Fruit fly (Drosophila melanogaster): Measurements from ENCODE around the gene vex.

vex gene

DNA sequence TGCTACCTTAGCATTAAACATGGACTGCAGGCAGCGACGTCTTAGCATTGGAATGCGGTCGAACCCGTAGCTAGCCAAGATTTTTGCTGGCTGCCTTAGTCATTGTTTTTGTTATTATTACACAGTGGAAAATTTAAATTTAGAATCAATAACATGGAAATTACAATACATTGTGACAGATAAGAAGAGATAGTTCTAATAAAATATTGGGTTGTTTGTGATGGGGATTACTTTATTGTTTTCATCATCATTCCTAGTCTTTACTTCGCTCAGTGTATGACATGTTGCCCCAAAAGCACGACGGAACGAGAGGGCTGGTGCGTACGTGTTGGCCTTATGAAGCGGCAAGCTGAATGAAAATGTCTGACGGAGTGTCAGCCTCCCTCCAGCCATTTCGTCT, 103.1 kb downstream of the vex start (continued):
- no peak for TF ChIP-seq pan (optimal IDR thresholded peaks at IDR 0.05)
- peak in 1 of 2 experiments; percentile 91 for TF ChIP-seq pan (GFP tag; optimal IDR thresholded peaks at IDR 0.05 in 1 of 2, IDR thresholded peaks at IDR 0.05 in 1 of 2)
- TF ChIP-seq Opbp (GFP tag; IDR thresholded peaks at IDR 0.05; ENCODE audit: partially characterized antibody), result no peak
- TF ChIP-seq CG7786 (GFP tag; optimal IDR thresholded peaks at IDR 0.05), result peak; percentile 69
- peak; percentile 72 for TF ChIP-seq Abd-B (GFP tag; optimal IDR thresholded peaks at IDR 0.05)
- peak; percentile 64 for TF ChIP-seq Atf-2 (GFP tag; optimal IDR thresholded peaks at IDR 0.05)
- peak; percentile 66 for TF ChIP-seq ewg (GFP tag; optimal IDR thresholded peaks at IDR 0.05)
- peak; percentile 41 for TF ChIP-seq Sry-δ (GFP tag; optimal IDR thresholded peaks at IDR 0.05)
- TF ChIP-seq sim (GFP tag; IDR thresholded peaks at IDR 0.05), result peak; percentile 57; the same call in 1 of the 2 replicates
- peak; percentile 84 for TF ChIP-seq CG2712 (tag; optimal IDR thresholded peaks at IDR 0.05)
- peak; percentile 83 for TF ChIP-seq pnt (GFP tag; optimal IDR thresholded peaks at IDR 0.05)
- TF ChIP-seq CG4328 (GFP tag; optimal IDR thresholded peaks at IDR 0.05), result peak; percentile 71
- TF ChIP-seq lov (optimal IDR thresholded peaks at IDR 0.05), result no peak
- TF ChIP-seq lov (GFP tag; IDR thresholded peaks at IDR 0.05), result peak; percentile 59; the same call in 1 of the 3 replicates
- TF ChIP-seq Chrac-16 (GFP tag; optimal IDR thresholded peaks at IDR 0.05), result peak; percentile 76
- TF ChIP-seq Ets97D (GFP tag; optimal IDR thresholded peaks at IDR 0.05), result no peak
- TF ChIP-seq CG15011 (GFP tag; optimal IDR thresholded peaks at IDR 0.05), result peak; percentile 54
- peak; percentile 40 for TF ChIP-seq Ravus (GFP tag; IDR thresholded peaks at IDR 0.05)
- TF ChIP-seq CG4282 (GFP tag; optimal IDR thresholded peaks at IDR 0.05), result peak; percentile 43
- no peak for TF ChIP-seq Scr (GFP tag; IDR thresholded peaks at IDR 0.05; ENCODE audit: partially characterized antibody)
- TF ChIP-seq MTF-1 (GFP tag; optimal IDR thresholded peaks at IDR 0.05; ENCODE audit: borderline replicate concordance), result peak; percentile 62
- TF ChIP-seq knrl (GFP tag; IDR thresholded peaks at IDR 0.05; ENCODE audit: partially characterized antibody), result no peak
- TF ChIP-seq HmgD (GFP tag; optimal IDR thresholded peaks at IDR 0.05), result no peak
- TF ChIP-seq CG30403 (GFP tag; optimal IDR thresholded peaks at IDR 0.05), result peak; percentile 88
- no peak for TF ChIP-seq Elba2 (GFP tag; optimal IDR thresholded peaks at IDR 0.05)
- TF ChIP-seq pros (GFP tag; optimal IDR thresholded peaks at IDR 0.05), result no peak
- peak; percentile 77 for TF ChIP-seq gsb-n (tag; optimal IDR thresholded peaks at IDR 0.05)
- peak; percentile 89 for TF ChIP-seq tap (tag; optimal IDR thresholded peaks at IDR 0.05)
- peak; percentile 34 for TF ChIP-seq CG9876 (GFP tag; optimal IDR thresholded peaks at IDR 0.05)
- TF ChIP-seq Bdp1 (GFP tag; optimal IDR thresholded peaks at IDR 0.05), result peak; percentile 58
- peak; percentile 78 to 82 for TF ChIP-seq Pdp1 (GFP tag; optimal IDR thresholded peaks at IDR 0.05)
- TF ChIP-seq CG1792 (GFP tag; optimal IDR thresholded peaks at IDR 0.05), result peak; percentile 50
- TF ChIP-seq hbn (GFP tag; IDR thresholded peaks at IDR 0.05; ENCODE audit: partially characterized antibody), result no peak
- peak; percentile 56 for TF ChIP-seq CG8290 (GFP tag; optimal IDR thresholded peaks at IDR 0.05)
- TF ChIP-seq CG8290 (tag; optimal IDR thresholded peaks at IDR 0.05), result peak in 1 of 2 experiments; percentile 93
- TF ChIP-seq CG4360 (GFP tag; IDR thresholded peaks at IDR 0.05), result 0 out of 2 replicates have a peak, but pooled peaks have one; percentile 36
- TF ChIP-seq sc (optimal IDR thresholded peaks at IDR 0.05), result no peak
- peak; percentile 16 for TF ChIP-seq sc (GFP tag; optimal IDR thresholded peaks at IDR 0.05)
- no peak for TF ChIP-seq Hr39 (optimal IDR thresholded peaks at IDR 0.05)
- TF ChIP-seq crol (GFP tag; IDR thresholded peaks at IDR 0.05), result 0 out of 2 replicates have a peak, but pooled peaks have one; percentile 36
- peak; percentile 36; the same call in 1 of the 2 replicates for TF ChIP-seq CG10321 (GFP tag; IDR thresholded peaks at IDR 0.05)
- no peak for TF ChIP-seq pfk (GFP tag; optimal IDR thresholded peaks at IDR 0.05)
- peak; percentile 84 for TF ChIP-seq PHDP (tag; optimal IDR thresholded peaks at IDR 0.05)
- TF ChIP-seq CG14860 (GFP tag; IDR thresholded peaks at IDR 0.05; ENCODE audit: partially characterized antibody), result no peak
- peak; percentile 77 for TF ChIP-seq fd3F (GFP tag; optimal IDR thresholded peaks at IDR 0.05)
- peak; percentile 82 for TF ChIP-seq CG12219 (GFP tag; optimal IDR thresholded peaks at IDR 0.05)
- TF ChIP-seq CG1832 (GFP tag; optimal IDR thresholded peaks at IDR 0.05), result no peak
- TF ChIP-seq dimm (GFP tag; IDR thresholded peaks at IDR 0.05), result peak; percentile 72
- no peak for TF ChIP-seq yki (optimal IDR thresholded peaks at IDR 0.05)
- TF ChIP-seq ranshi (GFP tag; IDR thresholded peaks at IDR 0.05), result peak; percentile 81
- 0 out of 3 replicates have a peak, but pooled peaks have one; percentile 9 for TF ChIP-seq z (GFP tag; IDR thresholded peaks at IDR 0.05)
- TF ChIP-seq CG1233 (GFP tag; optimal IDR thresholded peaks at IDR 0.05), result peak; percentile 78

All from whole organism, embryonic.